Worm (Caenorhabditis elegans): Measurements from ENCODE around the gene F17C11.12.

The F17C11.12 gene

ce11 chrV:10925658-10926057 lies 11.1 kb downstream of the F17C11.12 start:
- TF ChIP-seq ceh-18 (tag; optimal IDR thresholded peaks at IDR 0.05) (no peak), K09A11.1 (tag; optimal IDR thresholded peaks at IDR 0.05; ENCODE audit: insufficient read depth) (no peak), pqm-1 (tag; optimal IDR thresholded peaks at IDR 0.05) (no peak), ztf-16 (tag; optimal IDR thresholded peaks at IDR 0.05) (no peak), lim-6 (tag; optimal IDR thresholded peaks at IDR 0.05) (no peak), pat-9 (tag; optimal IDR thresholded peaks at IDR 0.05) (no peak), gmeb-2 (tag; optimal IDR thresholded peaks at IDR 0.05) (no peak), pax-1 (tag; optimal IDR thresholded peaks at IDR 0.05) (no peak), hlh-8 (tag; optimal IDR thresholded peaks at IDR 0.05) (no peak), unc-55 (GFP tag; optimal IDR thresholded peaks at IDR 0.05) (no peak), unc-3 (GFP tag; conservative IDR thresholded peaks at IDR 0.05) (no peak), unc-3 (tag; optimal IDR thresholded peaks at IDR 0.05) (no peak), ceh-30 (tag; optimal IDR thresholded peaks at IDR 0.05) (no peak), ets-4 (tag; optimal IDR thresholded peaks at IDR 0.05) (no peak), elt-2 (tag; optimal IDR thresholded peaks at IDR 0.05) (no peak), T23F11.4 (GFP tag; optimal IDR thresholded peaks at IDR 0.05) (no peak), ceh-45 (GFP tag; IDR thresholded peaks at IDR 0.05) (no peak), C38D4.7 (GFP tag; optimal IDR thresholded peaks at IDR 0.05) (no peak)

ce11 chrV:10924731-10925130 lies 12.0 kb downstream of the F17C11.12 start, which contains the start of gene F58B4.6:
Gene F58B4.6 (plus strand): TSS chrV:10925031.
- no peak for TF ChIP-seq elt-4 (tag; optimal IDR thresholded peaks at IDR 0.05)
- no peak for TF ChIP-seq unc-3 (GFP tag; conservative IDR thresholded peaks at IDR 0.05)
- TF ChIP-seq unc-3 (tag; optimal IDR thresholded peaks at IDR 0.05): no peak
- no peak for TF ChIP-seq C38D4.7 (GFP tag; optimal IDR thresholded peaks at IDR 0.05)
- no peak for TF ChIP-seq mec-3 (tag; optimal IDR thresholded peaks at IDR 0.05; ENCODE audit: borderline replicate concordance)
- TF ChIP-seq ceh-30 (tag; optimal IDR thresholded peaks at IDR 0.05): no peak
- TF ChIP-seq sox-2 (GFP tag; IDR thresholded peaks at IDR 0.05): no peak
- no peak for TF ChIP-seq nfya-1 (tag; optimal IDR thresholded peaks at IDR 0.05)
- no peak for TF ChIP-seq hlh-6 (tag; optimal IDR thresholded peaks at IDR 0.05)
- TF ChIP-seq hlh-8 (tag; optimal IDR thresholded peaks at IDR 0.05): no peak
- no peak for TF ChIP-seq gmeb-2 (tag; optimal IDR thresholded peaks at IDR 0.05)
- no peak for TF ChIP-seq nhr-232 (tag; optimal IDR thresholded peaks at IDR 0.05)
- no peak for TF ChIP-seq ceh-6 (GFP tag; optimal IDR thresholded peaks at IDR 0.05)

- no peak for TF ChIP-seq pax-1 (tag; optimal IDR thresholded peaks at IDR 0.05)
- TF ChIP-seq ama-1 (optimal IDR thresholded peaks at IDR 0.05): no peak
- TF ChIP-seq ceh-14 (tag; optimal IDR thresholded peaks at IDR 0.05): no peak
- no peak for TF ChIP-seq ceh-9 (tag; optimal IDR thresholded peaks at IDR 0.05)
- TF ChIP-seq ttx-3 (tag; optimal IDR thresholded peaks at IDR 0.05): no peak
- TF ChIP-seq gmeb-2 (tag; optimal IDR thresholded peaks at IDR 0.05): no peak
- TF ChIP-seq pha-4 (tag; optimal IDR thresholded peaks at IDR 0.05): no peak
- no peak for TF ChIP-seq hlh-13 (GFP tag; optimal IDR thresholded peaks at IDR 0.05)
- TF ChIP-seq pqm-1 (tag; optimal IDR thresholded peaks at IDR 0.05): no peak
- TF ChIP-seq sdc-2 (tag; optimal IDR thresholded peaks at IDR 0.05): no peak
- no peak for TF ChIP-seq pag-3 (tag; optimal IDR thresholded peaks at IDR 0.05; ENCODE audit: borderline replicate concordance)
- TF ChIP-seq ceh-19 (GFP tag; optimal IDR thresholded peaks at IDR 0.05): no peak
- no peak for TF ChIP-seq eyg-1 (tag; optimal IDR thresholded peaks at IDR 0.05)
- no peak for TF ChIP-seq K02D7.2 (tag; optimal IDR thresholded peaks at IDR 0.05)
- TF ChIP-seq ets-4 (tag; optimal IDR thresholded peaks at IDR 0.05): no peak
- TF ChIP-seq nhr-232 (tag; optimal IDR thresholded peaks at IDR 0.05): no peak
- no peak for TF ChIP-seq rnt-1 (tag; optimal IDR thresholded peaks at IDR 0.05)
- TF ChIP-seq K09A11.1 (tag; optimal IDR thresholded peaks at IDR 0.05; ENCODE audit: insufficient read depth): no peak
- TF ChIP-seq lim-6 (tag; optimal IDR thresholded peaks at IDR 0.05): no peak
- no peak for TF ChIP-seq ceh-45 (GFP tag; IDR thresholded peaks at IDR 0.05)
These were observed 13.5 kb downstream of the F17C11.12 start, which contains the start of gene F58B4.7 for ce11 chrV:10923229-10923628. Gene F58B4.7 (minus strand): TSS chrV:10923329.

ce11 chrV:10921747-10922146 lies 15.0 kb downstream of the F17C11.12 start, which contains the start of gene nas-31:
Gene nas-31 (minus strand): TSS chrV:10921847.
- TF ChIP-seq npax-4 (tag; optimal IDR thresholded peaks at IDR 0.05) (no peak), ttx-3 (tag; optimal IDR thresholded peaks at IDR 0.05) (no peak), ceh-30 (tag; optimal IDR thresholded peaks at IDR 0.05) (no peak), dve-1 (tag; optimal IDR thresholded peaks at IDR 0.05) (no peak), sox-4 (tag; optimal IDR thresholded peaks at IDR 0.05) (no peak), ceh-48 (tag; optimal IDR thresholded peaks at IDR 0.05) (no peak), nhr-11 (tag; optimal IDR thresholded peaks at IDR 0.05) (no peak), pha-4 (tag; optimal IDR thresholded peaks at IDR 0.05) (no peak), lin-11 (tag; optimal IDR thresholded peaks at IDR 0.05) (no peak), odd-2 (tag; optimal IDR thresholded peaks at IDR 0.05) (no peak), ceh-2 (tag; optimal IDR thresholded peaks at IDR 0.05) (no peak), elt-2 (tag; optimal IDR thresholded peaks at IDR 0.05) (no peak), dmd-4 (tag; optimal IDR thresholded peaks at IDR 0.05; ENCODE audit: borderline replicate concordance) (no peak), che-1 (tag; optimal IDR thresholded peaks at IDR 0.05) (no peak), unc-86 (tag; optimal IDR thresholded peaks at IDR 0.05) (no peak)

Data from whole organism, late embryonic.